Fruit fly (Drosophila melanogaster) whole organism, embryonic: Measurements from ENCODE around the gene CG16734.

Experiments used
- Atf-2 ChIP-seq: fragments of 200-800 bp; sonication (Bioruptor generic); optimal IDR thresholded peaks from 2 replicates; lab custom pipeline; 2016; ENCODE audit warnings: missing biosample characterization, missing genetic modification characterization
- B-H2 ChIP-seq: fragments of 200-800 bp; sonication (Bioruptor generic); optimal IDR thresholded peaks from 2 replicates; lab custom pipeline; 2018; ENCODE audit warnings: missing biosample characterization, mild to moderate bottlenecking, missing genetic modification characterization
- Bteb2 ChIP-seq: fragments of 200-800 bp; sonication (Bioruptor generic); optimal IDR thresholded peaks from 2 replicates; lab custom pipeline; 2016; ENCODE audit warnings: missing biosample characterization, missing genetic modification characterization
- CG1024 ChIP-seq: fragments of 200-800 bp; sonication (Bioruptor generic); IDR thresholded peaks from 2 replicates; pipeline ENCODE4 v1.3.6; 2022; ENCODE audit warnings: missing biosample characterization, missing genetic modification characterization
- CG10431 ChIP-seq: fragments of 200-800 bp; sonication (Bioruptor generic); optimal IDR thresholded peaks from 3 replicates; lab custom pipeline; 2018; ENCODE audit warnings: missing biosample characterization, mild to moderate bottlenecking, missing genetic modification characterization
- CG10959 ChIP-seq: fragments of 200-800 bp; sonication (Bioruptor generic); IDR thresholded peaks from 2 replicates; pipeline ENCODE4 v1.3.6; 2022; ENCODE audit warnings: missing biosample characterization, missing genetic modification characterization
- CG11560 ChIP-seq: fragments of 200-800 bp; sonication (Bioruptor generic); IDR thresholded peaks from 3 replicates; pipeline ENCODE4 v1.3.6; 2022; ENCODE audit warnings: missing biosample characterization, missing genetic modification characterization
- CG13894 ChIP-seq: fragments of 200-800 bp; sonication (Bioruptor generic); optimal IDR thresholded peaks from 3 replicates; lab custom pipeline; 2018; ENCODE audit warnings: missing biosample characterization, mild to moderate bottlenecking, missing genetic modification characterization, moderate library complexity
- CG30020 ChIP-seq: fragments of 200-800 bp; optimal IDR thresholded peaks from 2 replicates; lab custom pipeline; 2019; ENCODE audit warnings: missing biosample characterization, mild to moderate bottlenecking, missing genetic modification characterization, moderate library complexity
- CG30403 ChIP-seq: fragments of 200-800 bp; sonication (Bioruptor generic); optimal IDR thresholded peaks from 3 replicates; lab custom pipeline; 2016; ENCODE audit warnings: missing biosample characterization, missing genetic modification characterization
- CG31224 ChIP-seq: fragments of 200-800 bp; sonication (Bioruptor generic); IDR thresholded peaks from 2 replicates; pipeline ENCODE4 v1.3.6; 2022; ENCODE audit warnings: missing biosample characterization, missing genetic modification characterization
- CG33213 ChIP-seq: fragments of 200-800 bp; sonication (Bioruptor generic); optimal IDR thresholded peaks from 3 replicates; lab custom pipeline; 2016; ENCODE audit warnings: missing biosample characterization, missing genetic modification characterization
- CG4328 ChIP-seq: fragments of 200-800 bp; sonication (Bioruptor generic); optimal IDR thresholded peaks from 3 replicates; lab custom pipeline; 2017; ENCODE audit warnings: missing biosample characterization, missing genetic modification reagents, missing genetic modification characterization
- CG4360 ChIP-seq: fragments of 200-800 bp; sonication (Bioruptor generic); IDR thresholded peaks from 2 replicates; pipeline ENCODE4 v1.3.6; 2022; ENCODE audit warnings: missing biosample characterization, missing genetic modification characterization
- CG6791 ChIP-seq: fragments of 200-800 bp; sonication (Bioruptor generic); IDR thresholded peaks from 3 replicates; pipeline ENCODE4 v1.3.6; 2022; ENCODE audit warnings: missing biosample characterization, missing genetic modification characterization; ENCODE audit not compliant: partially characterized antibody
- CG6813 ChIP-seq: fragments of 200-800 bp; sonication (Bioruptor generic); optimal IDR thresholded peaks from 2 replicates; lab custom pipeline; 2017; ENCODE audit warnings: missing biosample characterization, missing genetic modification characterization, mild to moderate bottlenecking, moderate library complexity, missing genetic modification reagents
- CG8089 ChIP-seq: fragments of 200-800 bp; sonication (Bioruptor generic); optimal IDR thresholded peaks from 3 replicates; lab custom pipeline; 2016; ENCODE audit warnings: missing biosample characterization, missing genetic modification characterization
- CHES-1-like ChIP-seq: fragments of 200-800 bp; sonication (Bioruptor generic); optimal IDR thresholded peaks from 2 replicates; lab custom pipeline; 2016; ENCODE audit warnings: missing biosample characterization, missing genetic modification characterization
- Dad ChIP-seq: fragments of 200-800 bp; sonication (Bioruptor generic); optimal IDR thresholded peaks from 3 replicates; lab custom pipeline; 2016; ENCODE audit warnings: missing biosample characterization, missing genetic modification characterization
- ERR ChIP-seq: fragments of 200-800 bp; sonication (Bioruptor generic); optimal IDR thresholded peaks from 2 replicates; lab custom pipeline; 2016; ENCODE audit warnings: missing biosample characterization, missing genetic modification characterization
- Fer3 ChIP-seq: fragments of 200-800 bp; sonication (Bioruptor generic); optimal IDR thresholded peaks from 2 replicates; lab custom pipeline; 2018; ENCODE audit warnings: missing biosample characterization, mild to moderate bottlenecking, missing genetic modification characterization, moderate library complexity
- HLH3B ChIP-seq: fragments of 200-800 bp; sonication (Bioruptor generic); IDR thresholded peaks from 2 replicates; pipeline ENCODE4 v1.3.6; 2022; ENCODE audit warnings: missing biosample characterization, missing genetic modification characterization
- Kr ChIP-seq: fragments of 200-800 bp; sonication (Bioruptor generic); optimal IDR thresholded peaks from 2 replicates; lab custom pipeline; 2017; ENCODE audit warnings: missing biosample characterization, mild to moderate bottlenecking, missing genetic modification characterization
- Lhr ChIP-seq: fragments of 200-800 bp; sonication (Bioruptor generic); optimal IDR thresholded peaks from 3 replicates; lab custom pipeline; 2017; ENCODE audit warnings: mild to moderate bottlenecking, missing biosample characterization, missing genetic modification reagents, missing genetic modification characterization
- Lim3 ChIP-seq: fragments of 200-800 bp; sonication (Bioruptor generic); IDR thresholded peaks from 2 replicates; pipeline ENCODE4 v1.3.6; 2022; ENCODE audit warnings: missing biosample characterization, missing genetic modification characterization
- NfI ChIP-seq: fragments of 200-800 bp; sonication (Bioruptor generic); optimal IDR thresholded peaks from 3 replicates; lab custom pipeline; 2018; ENCODE audit warnings: missing biosample characterization, mild to moderate bottlenecking, missing genetic modification characterization, moderate library complexity
- Oaz ChIP-seq: fragments of 200-800 bp; sonication (Bioruptor generic); IDR thresholded peaks from 2 replicates; pipeline ENCODE4 v1.3.6; 2022; ENCODE audit warnings: missing biosample characterization, missing genetic modification characterization
- Ptx1 ChIP-seq: fragments of 200-800 bp; sonication (Bioruptor generic); IDR thresholded peaks from 2 replicates; pipeline ENCODE4 v1.3.6; 2022; ENCODE audit warnings: missing biosample characterization, missing genetic modification characterization
- Scr ChIP-seq: fragments of 200-800 bp; sonication (Bioruptor generic); IDR thresholded peaks from 2 replicates; pipeline ENCODE4 v1.3.6; 2022; ENCODE audit warnings: missing biosample characterization, missing genetic modification characterization; ENCODE audit not compliant: partially characterized antibody
- YL-1 ChIP-seq: fragments of 200-800 bp; sonication (Bioruptor generic); optimal IDR thresholded peaks from 3 replicates; lab custom pipeline; 2017; ENCODE audit warnings: missing biosample characterization, mild to moderate bottlenecking, missing genetic modification characterization
- cas ChIP-seq: fragments of 200-800 bp; sonication (Bioruptor generic); IDR thresholded peaks from 2 replicates; pipeline ENCODE4 v1.3.6; 2022; ENCODE audit warnings: missing biosample characterization, missing genetic modification characterization
- caup ChIP-seq: fragments of 200-800 bp; sonication (Bioruptor generic); optimal IDR thresholded peaks from 3 replicates; lab custom pipeline; 2017; ENCODE audit warnings: missing biosample characterization, mild to moderate bottlenecking, missing genetic modification characterization, moderate library complexity; ENCODE audit not compliant: severe bottlenecking
- crc ChIP-seq: fragments of 200-800 bp; sonication (Bioruptor generic); optimal IDR thresholded peaks from 2 replicates; lab custom pipeline; 2016; ENCODE audit warnings: missing biosample characterization, missing genetic modification characterization
- crp ChIP-seq, 2 experiments: fragments of 200-800 bp; sonication (Bioruptor generic); optimal IDR thresholded peaks; 2 replicates in 1 of 2; 3 replicates in 1 of 2; lab custom pipeline; 2017; ENCODE audit warnings: missing biosample characterization in 2 of 2, missing genetic modification characterization in 2 of 2, mild to moderate bottlenecking in 1 of 2, moderate library complexity in 1 of 2
- dmrt11E ChIP-seq: fragments of 200-800 bp; sonication (Bioruptor generic); optimal IDR thresholded peaks from 3 replicates; lab custom pipeline; 2018; ENCODE audit warnings: missing biosample characterization, mild to moderate bottlenecking, missing genetic modification characterization, moderate library complexity
- ewg ChIP-seq: fragments of 200-800 bp; sonication (Bioruptor generic); optimal IDR thresholded peaks from 3 replicates; lab custom pipeline; 2017; ENCODE audit warnings: mild to moderate bottlenecking, missing biosample characterization, missing genetic modification reagents, missing genetic modification characterization
- gem ChIP-seq: fragments of 200-800 bp; sonication (Bioruptor generic); optimal IDR thresholded peaks from 2 replicates; lab custom pipeline; 2019; ENCODE audit warnings: missing biosample characterization, mild to moderate bottlenecking, missing genetic modification characterization, moderate library complexity
- gfzf ChIP-seq: fragments of 200-800 bp; sonication (Bioruptor generic); optimal IDR thresholded peaks from 2 replicates; lab custom pipeline; 2016; ENCODE audit warnings: missing biosample characterization, mild to moderate bottlenecking, missing genetic modification characterization, moderate library complexity
- hth ChIP-seq: fragments of >200 bp; optimal IDR thresholded peaks from 2 replicates; lab custom pipeline; 2017; ENCODE audit warnings: inconsistent platforms
- nerfin-2 ChIP-seq: fragments of 200-800 bp; sonication (Bioruptor generic); IDR thresholded peaks from 2 replicates; pipeline ENCODE4 v1.3.6; 2022; ENCODE audit warnings: missing biosample characterization, missing genetic modification characterization; ENCODE audit not compliant: partially characterized antibody
- oc ChIP-seq: fragments of 200-800 bp; sonication (Bioruptor generic); optimal IDR thresholded peaks from 2 replicates; lab custom pipeline; 2018; ENCODE audit warnings: missing biosample characterization, mild to moderate bottlenecking, missing genetic modification characterization, moderate library complexity
- p53 ChIP-seq: fragments of 200-800 bp; sonication (Bioruptor generic); optimal IDR thresholded peaks from 2 replicates; lab custom pipeline; 2016; ENCODE audit warnings: missing biosample characterization, missing genetic modification characterization
- pb ChIP-seq: fragments of 200-800 bp; sonication (Bioruptor generic); optimal IDR thresholded peaks from 3 replicates; lab custom pipeline; 2016; ENCODE audit warnings: missing biosample characterization, missing genetic modification characterization
- peb ChIP-seq: fragments of 200-800 bp; sonication (Bioruptor generic); IDR thresholded peaks from 2 replicates; pipeline ENCODE4 v1.3.6; 2022; ENCODE audit warnings: missing biosample characterization, missing genetic modification characterization
- phol ChIP-seq: fragments of 200-800 bp; sonication (Bioruptor generic); optimal IDR thresholded peaks from 3 replicates; lab custom pipeline; 2018; ENCODE audit warnings: missing biosample characterization, mild to moderate bottlenecking, missing genetic modification characterization, moderate library complexity
- toy ChIP-seq: fragments of 200-800 bp; sonication (Bioruptor generic); IDR thresholded peaks from 2 replicates; pipeline ENCODE4 v1.3.6; 2022; ENCODE audit warnings: missing biosample characterization, missing genetic modification characterization
- tup ChIP-seq: fragments of 200-800 bp; sonication (Bioruptor generic); optimal IDR thresholded peaks from 2 replicates; lab custom pipeline; 2016; ENCODE audit warnings: missing biosample characterization, mild to moderate bottlenecking, missing genetic modification characterization, moderate library complexity
- vvl ChIP-seq: fragments of 200-800 bp; sonication (Bioruptor generic); IDR thresholded peaks from 2 replicates; pipeline ENCODE4 v1.3.6; 2022; ENCODE audit warnings: missing biosample characterization, missing genetic modification characterization
- wek ChIP-seq: fragments of 200-800 bp; sonication (Bioruptor generic); optimal IDR thresholded peaks from 3 replicates; lab custom pipeline; 2018; ENCODE audit warnings: missing biosample characterization, mild to moderate bottlenecking, missing genetic modification characterization, moderate library complexity

The CG16734 gene

DNA sequence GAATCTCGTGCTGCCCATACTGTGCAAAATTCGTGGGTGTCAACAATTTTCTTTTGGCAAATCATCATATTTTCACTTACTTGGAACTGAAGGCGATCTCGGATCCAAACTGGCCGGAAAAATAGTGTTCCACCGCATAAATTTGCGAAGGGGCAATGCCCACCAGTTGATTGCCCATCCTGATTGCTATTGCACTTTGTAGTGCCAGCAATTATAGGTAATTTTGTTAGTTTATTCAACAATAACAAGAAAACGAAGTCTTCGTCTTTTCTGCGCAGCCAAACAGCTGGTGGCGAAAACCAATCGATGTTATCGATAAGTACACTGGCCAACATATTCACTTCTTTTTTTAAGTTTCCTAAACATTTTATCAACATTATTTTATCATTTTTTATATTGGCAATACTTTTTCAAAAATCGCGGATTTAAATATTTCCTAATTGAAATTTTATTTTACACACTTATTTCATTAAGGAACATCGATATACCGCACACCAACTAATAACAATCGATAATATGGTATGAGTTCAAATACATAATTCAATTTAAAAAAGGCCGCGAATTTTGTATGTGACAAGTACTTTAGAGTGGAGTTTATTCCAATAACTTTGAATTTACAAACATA is 9.2 kb upstream of the CG16734 start, which contains the start of gene Vps15 (continued):
- TF ChIP-seq Atf-2 (GFP tag; lab: Kevin White, UChicago) (peak; percentile 44), CG10431 (GFP tag; lab: Kevin White, UChicago) (peak; percentile 18), HLH3B (GFP tag; lab: Robert Waterston, UW) (peak; percentile 76), Oaz (GFP tag; lab: Robert Waterston, UW) (no peak), CG6791 (GFP tag; lab: Robert Waterston, UW) (peak; percentile 65; the same call in 2 of the 3 replicates), CG1024 (GFP tag; lab: Robert Waterston, UW) (peak; percentile 5; the same call in 1 of the 2 replicates), nerfin-2 (GFP tag; lab: Robert Waterston, UW) (peak; percentile 84), CG33213 (GFP tag; lab: Kevin White, UChicago) (peak; percentile 32), Dad (GFP tag; lab: Kevin White, UChicago) (peak; percentile 67), CHES-1-like (GFP tag; lab: Kevin White, UChicago) (peak; percentile 70), dmrt11E (tag; lab: Kevin White, UChicago) (peak; percentile 72), CG6813 (GFP tag; lab: Kevin White, UChicago) (no peak), vvl (GFP tag; lab: Robert Waterston, UW) (peak; percentile 88), ewg (GFP tag; lab: Kevin White, UChicago) (peak; percentile 78), CG31224 (GFP tag; lab: Robert Waterston, UW) (no peak), gfzf (GFP tag; lab: Kevin White, UChicago) (peak; percentile 17), CG4360 (GFP tag; lab: Robert Waterston, UW) (0 out of 2 replicates have a peak, but pooled peaks have one; percentile 20), p53 (no peak), CG30020 (tag; lab: Kevin White, UChicago) (peak; percentile 57), cas (GFP tag; lab: Robert Waterston, UW) (peak; percentile 50; the same call in 1 of the 2 replicates), crp (GFP tag; optimal IDR thresholded peaks at IDR 0.05; lab: Kevin White, UChicago) (peak; percentile 43 to 90), pb (GFP tag; lab: Kevin White, UChicago) (no peak), caup (GFP tag; lab: Kevin White, UChicago) (peak; percentile 52), tup (no peak), phol (tag; lab: Kevin White, UChicago) (peak; percentile 89), ERR (GFP tag; lab: Kevin White, UChicago) (no peak), B-H2 (GFP tag; lab: Kevin White, UChicago) (peak; percentile 73), oc (tag; lab: Kevin White, UChicago) (peak; percentile 72), Kr (GFP tag; lab: Kevin White, UChicago) (no peak), peb (GFP tag; lab: Robert Waterston, UW) (peak; percentile 62; the same call in 1 of the 2 replicates), crc (peak; percentile 36), CG11560 (no peak), NfI (GFP tag; lab: Kevin White, UChicago) (peak; percentile 73), toy (GFP tag; lab: Robert Waterston, UW) (no peak), Lim3 (GFP tag; lab: Robert Waterston, UW) (no peak), Bteb2 (peak; percentile 68), CG4328 (GFP tag; lab: Kevin White, UChicago) (peak; percentile 2), gem (tag; lab: Kevin White, UChicago) (peak; percentile 93), Lhr (GFP tag; lab: Kevin White, UChicago) (peak; percentile 19), YL-1 (GFP tag; lab: Kevin White, UChicago) (peak; percentile 32), CG10959 (GFP tag; lab: Robert Waterston, UW) (no peak), Scr (peak; percentile 91), CG13894 (peak; percentile 80), CG8089 (GFP tag; lab: Kevin White, UChicago) (no peak), Fer3 (tag; lab: Kevin White, UChicago) (peak; percentile 82), CG30403 (GFP tag; lab: Kevin White, UChicago) (peak; percentile 86), wek (GFP tag; lab: Kevin White, UChicago) (no peak), hth (lab: Kevin White, UChicago) (no peak), Ptx1 (GFP tag; lab: Robert Waterston, UW) (peak; percentile 78)
